Worm (Caenorhabditis elegans): ENCODE results near the gene ZC266.1.

Gene ZC266.1

ce11 chrV:4700189-4700588, at the start of gene ZC266.1:
ZC266.1 (minus strand) TSS chrV:4700289.
- TF ChIP-seq B0019.2 (GFP tag; conservative IDR thresholded peaks at IDR 0.05) = no peak
- TF ChIP-seq mxl-1 (tag; optimal IDR thresholded peaks at IDR 0.05) = no peak
- TF ChIP-seq ceh-27 (GFP tag; optimal IDR thresholded peaks at IDR 0.05) = no peak
- no peak for TF ChIP-seq ets-4 (GFP tag; optimal IDR thresholded peaks at IDR 0.05)
- no peak for TF ChIP-seq rec-8 (tag; optimal IDR thresholded peaks at IDR 0.05)
- no peak for TF ChIP-seq hsf-1 (GFP tag; IDR thresholded peaks at IDR 0.05)
- no peak for TF ChIP-seq ztf-18 (tag; optimal IDR thresholded peaks at IDR 0.05)
- TF ChIP-seq nhr-80 (tag; optimal IDR thresholded peaks at IDR 0.05) = no peak
- TF ChIP-seq madf-6 (GFP tag; IDR thresholded peaks at IDR 0.05) = no peak
- no peak for TF ChIP-seq hrde-1 (tag; optimal IDR thresholded peaks at IDR 0.05; ENCODE audit: borderline replicate concordance)
- no peak for TF ChIP-seq lin-54 (GFP tag; optimal IDR thresholded peaks at IDR 0.05)
- no peak for TF ChIP-seq snpc-3.4 (tag; optimal IDR thresholded peaks at IDR 0.05)
- no peak for TF ChIP-seq lir-1 (GFP tag; conservative IDR thresholded peaks at IDR 0.05)
- TF ChIP-seq Y79H2A.3 (GFP tag; conservative IDR thresholded peaks at IDR 0.05) = no peak
- TF ChIP-seq fkh-3 (tag; optimal IDR thresholded peaks at IDR 0.05) = no peak

- no peak for TF ChIP-seq xnd-1 (tag; optimal IDR thresholded peaks at IDR 0.05)
- TF ChIP-seq ztf-6 (GFP tag; IDR thresholded peaks at IDR 0.05) = no peak
- TF ChIP-seq B0035.1 (tag; optimal IDR thresholded peaks at IDR 0.05) = no peak
- TF ChIP-seq F57C9.4 (tag; optimal IDR thresholded peaks at IDR 0.05) = no peak
- TF ChIP-seq ZK185.1 (tag; optimal IDR thresholded peaks at IDR 0.05; ENCODE audit: poor library complexity, severe bottlenecking) = no peak
- no peak for TF ChIP-seq snpc-4 (GFP tag; optimal IDR thresholded peaks at IDR 0.05)
- TF ChIP-seq snpc-4 (tag; optimal IDR thresholded peaks at IDR 0.05) = no peak
- TF ChIP-seq Y53F4B.3 (GFP tag; IDR thresholded peaks at IDR 0.05) = no peak
- no peak for TF ChIP-seq zim-3 (tag; optimal IDR thresholded peaks at IDR 0.05)
- no peak for TF ChIP-seq egl-18 (GFP tag; IDR thresholded peaks at IDR 0.05)
- no peak for TF ChIP-seq Y56A3A.18 (GFP tag; IDR thresholded peaks at IDR 0.05)
- TF ChIP-seq ceh-100 (GFP tag; IDR thresholded peaks at IDR 0.05) = no peak
Observed at ce11 chrV:4745269-4745668, 45.2 kb upstream of the ZC266.1 start, which contains the start of gene C18G1.7. C18G1.7 (plus strand) TSS chrV:4745569.

ce11 chrV:4742190-4742589, 42.1 kb upstream of the ZC266.1 start, which contains the start of gene ugt-61:
ugt-61 (plus strand) TSS chrV:4742422.
- no peak for TF ChIP-seq atf-7 (tag; optimal IDR thresholded peaks at IDR 0.05)
- TF ChIP-seq lin-40 (tag; optimal IDR thresholded peaks at IDR 0.05) = no peak
- peak; percentile 16 for TF ChIP-seq nhr-80 (tag; optimal IDR thresholded peaks at IDR 0.05)
- TF ChIP-seq snpc-3.4 (tag; optimal IDR thresholded peaks at IDR 0.05) = no peak
- no peak for TF ChIP-seq die-1 (tag; optimal IDR thresholded peaks at IDR 0.05)
- TF ChIP-seq cebp-1 (GFP tag; IDR thresholded peaks at IDR 0.05) = no peak
- no peak for TF ChIP-seq cebp-1 (tag; optimal IDR thresholded peaks at IDR 0.05)
- peak; percentile 51; the same call in 1 of the 2 replicates for TF ChIP-seq hmg-1.2 (GFP tag; IDR thresholded peaks at IDR 0.05)
- no peak for TF ChIP-seq F33H1.4 (GFP tag; IDR thresholded peaks at IDR 0.05)
- TF ChIP-seq D2030.7 (GFP tag; IDR thresholded peaks at IDR 0.05) = no peak
- no peak for TF ChIP-seq Y79H2A.3 (GFP tag; conservative IDR thresholded peaks at IDR 0.05)
- no peak for TF ChIP-seq ztf-3 (GFP tag; optimal IDR thresholded peaks at IDR 0.05)
